Fruit fly (Drosophila melanogaster) ovary, adult (tissue): ENCODE data around the gene UQCR-C2.

Experiments
- CG17801 ChIP-seq: fragments of 200-800 bp; optimal IDR thresholded peaks from 2 replicates; lab custom pipeline; 2019; ENCODE audit warnings: missing biosample characterization, mild to moderate bottlenecking, missing genetic modification characterization, moderate library complexity; ENCODE audit not compliant: partially characterized antibody

UQCR-C2 gene

DNA sequence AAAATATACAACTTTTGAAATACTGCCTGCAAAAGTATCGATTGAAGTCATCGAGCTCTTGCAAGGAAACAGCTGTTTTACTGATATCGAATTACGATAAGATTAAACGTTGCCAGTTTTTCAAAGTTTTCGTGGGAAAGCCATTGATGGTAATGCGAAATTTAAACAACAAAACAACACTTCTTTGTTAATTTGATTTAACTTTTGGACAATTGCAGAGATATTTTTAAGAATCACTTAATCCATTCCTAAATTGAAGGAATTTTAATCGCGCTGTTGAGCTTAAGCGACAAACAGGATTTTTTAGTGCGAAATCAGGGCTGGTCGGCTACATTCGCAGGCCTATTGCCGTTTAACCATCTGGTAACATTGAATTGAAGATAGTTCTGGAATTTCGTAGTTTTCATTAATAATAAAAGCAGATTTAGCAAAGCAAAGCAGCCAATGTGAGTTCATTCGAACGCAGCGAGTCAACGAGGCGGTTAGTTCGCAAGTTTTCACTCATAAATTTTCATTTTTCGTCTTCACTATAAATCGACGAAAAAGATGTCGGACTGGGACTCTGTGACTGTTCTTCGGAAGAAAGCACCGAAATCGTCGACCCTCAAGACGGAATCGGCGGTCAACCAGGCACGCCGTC is 9.5 kb upstream of the UQCR-C2 start, which contains the start of gene mbf1:
mbf1 (plus strand) TSS at position 130 of the 640 bp plus-strand sequence.
- TF ChIP-seq CG17801 (GFP tag; lab: Kevin White, UChicago) = no peak

DNA sequence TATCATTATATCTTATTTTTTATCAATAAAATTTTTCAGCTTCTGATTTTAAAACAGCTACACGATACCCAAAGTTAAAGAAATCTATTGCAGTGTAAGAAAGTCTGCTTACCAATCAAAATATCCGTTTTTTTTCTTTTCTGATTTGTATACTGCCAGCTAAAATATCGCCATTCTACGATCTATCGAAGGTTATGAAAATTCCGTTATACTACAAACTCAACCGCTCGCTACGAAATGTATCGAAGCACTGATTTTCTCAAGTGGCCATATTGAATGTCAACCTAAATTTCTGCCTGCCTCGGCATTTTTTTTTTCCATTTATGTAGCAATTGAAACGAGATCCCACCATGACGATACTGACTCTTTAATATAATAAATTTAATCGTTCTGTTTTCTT is 3.9 kb upstream of the UQCR-C2 start, which contains the start of gene nxf2:
nxf2 (minus strand) TSS at position 258 of the 400 bp plus-strand sequence.
- peak; percentile 42 for TF ChIP-seq CG17801 (GFP tag; lab: Kevin White, UChicago)

DNA sequence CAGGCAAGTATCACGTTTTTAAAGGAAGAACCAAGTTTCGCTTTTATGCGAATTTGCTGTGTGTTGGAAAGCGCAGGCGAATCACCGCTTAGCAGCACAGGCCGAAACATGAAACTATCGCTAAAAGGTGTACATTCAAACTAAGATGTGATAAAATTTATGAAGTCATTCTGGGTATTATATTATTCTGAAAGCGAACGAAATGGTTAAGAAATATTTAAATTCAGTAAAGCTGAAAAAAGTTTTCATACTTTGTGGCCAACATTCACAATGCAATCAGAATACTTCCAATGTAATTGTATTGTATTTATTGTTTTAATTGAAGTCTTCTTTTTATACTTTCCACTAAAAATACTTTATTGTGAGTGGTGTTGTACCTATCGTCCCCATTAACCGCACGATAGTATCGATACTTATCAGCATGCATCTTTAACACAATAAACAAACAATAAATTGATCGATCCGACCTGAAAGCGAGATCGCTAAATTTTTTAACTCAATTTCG is 2.7 kb upstream of the UQCR-C2 start, which contains the start of gene Smn:
Smn (minus strand) TSS at position 347 of the 505 bp plus-strand sequence.
- TF ChIP-seq CG17801 (GFP tag; lab: Kevin White, UChicago) = peak; percentile 69

DNA sequence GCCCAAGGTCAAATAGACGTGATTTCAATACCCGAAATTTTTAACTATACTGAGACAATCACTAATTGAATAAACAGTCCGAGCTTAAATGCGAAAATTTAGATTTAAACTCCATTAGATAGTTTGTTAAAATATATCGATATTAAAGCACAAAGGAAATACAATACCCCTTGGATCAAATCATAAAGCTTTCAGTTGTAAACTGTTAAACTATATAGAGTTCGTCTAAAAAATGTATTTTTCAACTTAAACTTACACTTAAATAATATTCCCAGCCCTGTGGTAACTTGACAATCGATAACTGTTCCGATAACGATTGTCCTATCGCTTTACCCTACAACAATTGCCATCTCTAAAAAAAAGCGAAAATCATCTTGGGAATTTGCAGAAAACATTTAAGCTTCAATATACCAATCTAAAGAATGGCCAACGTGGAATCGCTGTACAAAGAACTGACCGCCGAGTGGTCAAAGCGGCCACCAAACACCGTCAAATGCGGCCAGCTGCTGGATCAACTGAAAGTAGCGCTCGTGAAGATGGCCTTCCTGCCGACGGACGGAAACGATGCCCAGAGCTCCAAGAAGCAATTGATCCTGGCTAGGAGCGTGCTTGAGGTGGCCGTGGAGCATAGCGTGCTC is 1.1 kb upstream of the UQCR-C2 start, which contains the start of gene Rpn12:
Rpn12 (plus strand) TSS at position 351 of the 638 bp plus-strand sequence.
- TF ChIP-seq CG17801 (GFP tag; lab: Kevin White, UChicago) = peak; percentile 59

DNA sequence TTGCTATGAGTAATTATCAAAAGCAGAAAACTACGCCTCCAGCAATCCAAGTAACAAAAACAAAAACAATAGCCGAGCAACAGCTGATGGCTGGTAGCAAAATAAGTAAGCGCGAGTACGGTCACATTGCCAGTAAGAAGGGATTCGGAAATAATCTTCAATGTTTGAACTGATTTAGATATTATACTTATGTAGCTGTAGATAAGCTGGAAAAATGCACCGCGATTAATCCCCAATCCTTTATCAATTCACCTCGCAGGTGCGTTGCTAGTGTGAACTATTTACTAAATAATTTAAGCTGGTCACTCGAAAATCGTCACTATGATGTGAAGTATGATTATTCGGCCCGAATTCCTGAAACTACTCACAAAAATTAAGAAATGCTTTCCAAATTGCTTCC is 3.1 kb downstream of the UQCR-C2 start, which contains the start of the genes Syx8 and CG32163:
Syx8 (minus strand) TSS at position 69 of the 400 bp plus-strand sequence.
CG32163 (plus strand) TSS at position 169 of the 400 bp plus-strand sequence.
- TF ChIP-seq CG17801 (GFP tag; lab: Kevin White, UChicago) = peak; percentile 29

DNA sequence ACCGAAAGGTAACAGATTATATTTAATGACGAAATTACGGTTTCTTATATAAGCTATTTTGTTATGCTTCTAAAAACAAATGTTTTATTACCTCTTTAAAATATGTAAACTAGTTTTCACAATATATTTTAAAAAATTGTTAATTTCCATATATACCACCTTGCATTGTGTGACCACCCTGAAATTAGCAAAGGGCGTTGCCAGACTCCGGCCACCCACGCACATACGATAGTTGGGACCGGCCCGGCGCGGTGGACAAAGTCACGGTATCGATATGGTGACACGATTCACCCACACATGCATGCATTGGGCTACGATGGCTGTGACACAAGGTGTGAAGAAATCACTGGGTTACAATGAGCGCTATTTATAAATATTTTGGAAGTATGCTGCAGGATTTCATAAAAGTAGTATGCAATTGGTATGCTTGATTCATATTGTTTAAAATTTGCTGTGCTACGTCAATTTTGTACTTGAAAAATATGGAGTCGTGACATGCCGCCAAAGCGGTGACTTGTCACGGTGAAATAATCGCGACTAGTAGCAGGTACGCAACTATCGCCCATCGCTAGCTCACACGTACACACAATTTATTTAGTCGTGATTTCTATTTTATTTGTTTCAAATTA is 4.2 kb downstream of the UQCR-C2 start:
- peak; percentile 46 for TF ChIP-seq CG17801 (GFP tag; lab: Kevin White, UChicago)

DNA sequence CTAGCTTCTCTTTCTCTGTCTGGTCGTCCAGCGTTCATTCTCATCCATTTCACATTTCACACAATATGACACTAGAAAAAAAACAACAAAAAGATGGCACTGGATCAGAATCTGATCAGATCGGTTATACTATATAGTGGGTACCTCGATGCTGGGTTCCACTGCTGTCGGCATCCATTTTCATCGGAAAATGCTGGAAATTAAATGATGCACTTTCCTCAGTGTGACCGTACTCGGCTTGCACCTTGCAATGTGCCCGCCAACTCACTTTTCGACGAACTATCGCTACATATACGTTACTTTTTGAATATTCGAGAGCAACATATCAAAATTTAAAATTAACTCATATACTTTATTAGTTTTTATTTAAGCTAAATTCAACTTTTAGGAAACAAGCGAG is 6.9 kb downstream of the UQCR-C2 start, which contains the start of gene tra:
tra (minus strand) TSS at position 191 of the 400 bp plus-strand sequence.
- no peak for TF ChIP-seq CG17801 (GFP tag; lab: Kevin White, UChicago)

DNA sequence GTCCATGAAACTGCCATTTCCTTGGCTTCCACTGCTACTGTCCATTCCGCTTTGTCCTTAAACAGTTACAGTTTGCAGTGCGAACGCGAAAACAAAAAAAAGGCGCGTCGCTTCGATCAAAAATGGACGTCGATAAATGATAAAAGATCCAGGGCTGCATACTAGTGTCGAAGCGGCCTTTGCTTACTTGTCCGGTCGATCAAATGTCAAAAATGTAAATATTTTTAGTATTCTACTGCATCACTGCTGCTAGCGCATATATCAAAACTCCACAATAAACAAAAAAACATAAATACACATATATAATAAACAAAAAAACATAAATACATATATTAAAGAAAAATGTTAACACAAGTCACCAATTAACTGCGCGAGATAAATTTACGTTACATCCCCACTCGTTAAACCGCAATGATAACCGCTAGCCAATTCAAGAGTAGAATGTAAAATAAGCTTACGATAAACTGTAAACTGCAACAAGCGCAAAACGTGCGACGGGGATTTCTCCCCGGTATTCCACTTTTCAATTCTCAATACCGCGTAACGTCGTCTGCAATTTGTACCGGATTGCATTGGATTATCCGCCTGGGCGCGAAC is 11.1 kb downstream of the UQCR-C2 start, which contains the start of the genes spd-2 and Apl:
spd-2 (minus strand) TSS at position 93 of the 597 bp plus-strand sequence.
Apl (plus strand) TSS at position 260 of the 597 bp plus-strand sequence.
- no peak for TF ChIP-seq CG17801 (GFP tag; lab: Kevin White, UChicago)

DNA sequence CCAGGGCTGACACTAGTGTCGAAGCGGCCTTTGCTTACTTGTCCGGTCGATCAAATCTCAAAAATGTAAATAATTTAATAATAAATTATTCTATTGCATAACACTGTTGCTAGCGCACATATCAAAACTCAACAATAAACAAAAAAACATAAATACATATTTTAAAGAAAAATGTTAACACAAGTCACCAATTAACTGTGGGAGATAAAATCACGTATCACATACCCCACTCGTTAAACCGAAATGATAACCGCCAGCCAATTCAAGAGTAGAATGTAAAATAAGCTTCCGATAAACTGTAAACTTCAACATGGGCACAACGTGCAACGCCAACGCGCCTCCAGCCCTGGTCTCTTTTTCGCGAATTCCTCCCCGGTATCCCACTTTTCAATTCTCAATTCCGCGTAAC is 18.8 kb downstream of the UQCR-C2 start, which contains the start of gene Arts:
Arts (plus strand) TSS at position 116 of the 409 bp plus-strand sequence.
- no peak for TF ChIP-seq CG17801 (GFP tag; lab: Kevin White, UChicago)

DNA sequence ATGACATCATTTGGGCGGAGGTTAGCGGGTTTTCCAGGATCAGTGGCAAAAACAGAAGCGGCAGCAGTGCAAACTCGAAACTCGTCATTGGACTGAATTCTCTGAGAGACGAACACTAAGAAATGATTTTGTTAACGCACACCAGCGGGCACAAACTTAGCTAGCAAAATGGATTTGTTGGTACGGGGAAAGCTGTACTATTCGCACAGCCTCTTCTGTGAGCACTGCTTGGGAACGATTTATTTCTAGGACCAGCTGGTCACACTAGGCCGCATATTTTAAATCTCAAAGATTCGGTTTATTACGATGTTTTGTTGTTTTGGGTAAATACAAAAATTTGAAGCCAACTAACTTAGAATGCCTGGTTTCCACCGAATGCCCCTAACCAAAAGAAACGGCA is 25.2 kb downstream of the UQCR-C2 start, which contains the start of gene CG4098:
CG4098 (minus strand) TSS at position 228 of the 400 bp plus-strand sequence.
- peak; percentile 16 for TF ChIP-seq CG17801 (GFP tag; lab: Kevin White, UChicago)

DNA sequence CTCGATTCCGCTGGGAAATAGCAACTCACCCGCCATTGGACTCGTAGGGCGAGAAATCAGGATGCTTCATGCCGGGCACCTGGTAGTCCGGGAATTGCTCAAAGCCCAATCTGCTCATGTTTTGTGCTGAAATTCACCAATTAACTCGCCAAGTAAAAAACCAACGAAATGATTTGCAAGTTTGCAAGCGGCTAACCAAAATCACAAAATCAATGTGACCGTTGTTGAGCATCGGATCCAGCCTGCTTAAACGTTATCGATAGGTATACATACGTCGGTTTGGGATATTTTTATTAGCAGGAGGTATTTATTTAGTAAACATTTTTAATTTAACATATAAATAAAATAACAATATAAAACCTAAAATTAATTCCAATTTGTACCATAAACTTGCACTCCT is 26.3 kb downstream of the UQCR-C2 start, which contains the start of gene Prosbeta6:
Prosbeta6 (minus strand) TSS at position 218 of the 400 bp plus-strand sequence.
- TF ChIP-seq CG17801 (GFP tag; lab: Kevin White, UChicago) = peak; percentile 28

DNA sequence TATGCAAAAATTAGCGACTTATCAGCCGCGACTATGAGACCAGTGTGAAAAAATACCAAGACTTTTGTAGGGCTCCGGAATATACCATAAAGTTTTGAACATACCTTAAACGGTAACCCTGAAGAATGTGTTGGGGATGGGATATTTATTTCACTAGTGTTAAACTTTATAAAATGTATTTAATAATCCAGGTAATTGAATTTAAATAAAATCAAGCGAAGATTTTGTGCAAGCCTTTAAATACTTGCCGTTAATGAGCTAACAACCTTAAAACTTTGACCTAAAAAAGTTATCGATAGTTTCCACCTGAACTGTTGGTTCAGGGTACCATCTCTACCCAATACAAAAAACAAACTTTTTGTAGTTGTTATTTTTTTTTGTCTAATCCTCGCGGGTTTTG is 28.2 kb downstream of the UQCR-C2 start, which contains the start of gene CG4101:
CG4101 (plus strand) TSS at position 335 of the 400 bp plus-strand sequence.
- TF ChIP-seq CG17801 (GFP tag; lab: Kevin White, UChicago) = peak; percentile 85

DNA sequence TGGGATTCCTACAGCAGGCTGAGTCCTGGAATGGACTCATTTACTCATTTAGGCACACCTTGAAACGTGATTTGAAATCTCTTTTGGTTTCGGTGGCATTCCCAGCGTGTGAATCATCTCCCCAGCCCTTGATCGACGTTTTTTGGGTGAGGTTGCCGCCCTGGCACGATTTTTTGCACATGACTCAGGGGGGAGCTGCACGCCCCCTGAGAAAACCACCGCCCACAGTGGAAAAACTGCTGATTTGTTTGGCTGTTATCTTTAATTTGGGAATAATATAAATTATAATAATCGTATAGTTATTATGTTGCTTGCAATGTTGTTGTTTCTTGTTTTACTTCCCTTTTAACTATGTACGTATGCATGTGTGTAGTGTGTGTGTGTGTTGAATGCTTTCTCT is 29.0 kb downstream of the UQCR-C2 start:
- TF ChIP-seq CG17801 (GFP tag; lab: Kevin White, UChicago) = peak; percentile 48
